Fruit fly (Drosophila melanogaster): ENCODE data around the gene Setx.
A peak's percentile ranks its signal among the peaks of the same experiment; 100 is the strongest.

DNA sequence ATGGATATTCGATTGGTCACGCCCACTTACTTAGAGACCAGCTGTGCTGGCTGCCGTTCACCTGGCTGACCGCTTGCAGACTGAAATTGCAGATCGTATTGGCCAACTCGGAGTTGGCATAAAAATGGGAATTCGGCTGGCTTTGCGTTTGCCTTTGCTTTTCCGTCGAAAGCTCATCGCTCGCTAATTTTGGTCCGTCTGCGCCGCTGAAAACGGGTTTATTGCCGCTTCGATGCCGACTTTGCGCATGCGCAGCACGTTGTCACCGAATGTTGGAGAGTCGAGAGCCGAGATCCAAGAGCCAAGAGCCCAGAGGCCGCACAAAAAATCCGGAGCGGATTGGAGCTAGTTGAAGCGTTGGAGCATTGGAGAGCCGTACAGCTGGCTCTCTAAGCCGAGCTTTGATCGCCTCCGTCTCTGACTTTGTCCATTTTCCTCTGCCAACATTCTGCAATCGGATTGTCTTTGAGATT lies 14.5 kb upstream of the Setx start, which contains the start of gene CG13676:
- peak; percentile 30 for TF ChIP-seq CG13204 (GFP tag; optimal IDR thresholded peaks at IDR 0.05)
- TF ChIP-seq Pif1B (GFP tag; optimal IDR thresholded peaks at IDR 0.05): no peak
- no peak; the same call in 1 of the 2 replicates for TF ChIP-seq Ets98B (GFP tag; IDR thresholded peaks at IDR 0.05)
- no peak for TF ChIP-seq CG17806 (tag; optimal IDR thresholded peaks at IDR 0.05)
- TF ChIP-seq CG9948 (tag; optimal IDR thresholded peaks at IDR 0.05): no peak
- TF ChIP-seq gl (tag; optimal IDR thresholded peaks at IDR 0.05): no peak
- TF ChIP-seq Snoo (tag; optimal IDR thresholded peaks at IDR 0.05): no peak
- TF ChIP-seq CG8159 (tag; optimal IDR thresholded peaks at IDR 0.05): no peak
- TF ChIP-seq CG4496 (GFP tag; IDR thresholded peaks at IDR 0.05): no peak
- TF ChIP-seq EcR (GFP tag; optimal IDR thresholded peaks at IDR 0.05): peak; percentile 64
- TF ChIP-seq CG12605 (GFP tag; IDR thresholded peaks at IDR 0.05): no peak
